Fruit fly (Drosophila melanogaster) whole organism, adult: ENCODE data around the gene Sfp84E.

Source experiments
- CG11617 ChIP-seq: fragments of 200-800 bp; sonication (Bioruptor generic); optimal IDR thresholded peaks from 2 replicates; lab custom pipeline; 2017; ENCODE audit warnings: mild to moderate bottlenecking, missing biosample characterization, missing genetic modification reagents, missing genetic modification characterization
- CG14711 ChIP-seq: fragments of 200-800 bp; sonication (Bioruptor generic); optimal IDR thresholded peaks from 2 replicates; lab custom pipeline; 2018; ENCODE audit warnings: missing biosample characterization, mild to moderate bottlenecking, missing genetic modification characterization, moderate library complexity
- CG5204 ChIP-seq: fragments of 200-800 bp; sonication (Bioruptor generic); optimal IDR thresholded peaks from 2 replicates; lab custom pipeline; 2016; ENCODE audit warnings: missing biosample characterization, missing genetic modification characterization
- CG7045 ChIP-seq: fragments of 200-800 bp; sonication (Bioruptor generic); optimal IDR thresholded peaks from 2 replicates; lab custom pipeline; 2017; ENCODE audit warnings: missing biosample characterization, mild to moderate bottlenecking, missing genetic modification characterization
- CG7101 ChIP-seq: fragments of 200-800 bp; sonication (Bioruptor generic); optimal IDR thresholded peaks from 2 replicates; lab custom pipeline; 2018; ENCODE audit warnings: missing biosample characterization, mild to moderate bottlenecking, missing genetic modification characterization, moderate library complexity
- Clk ChIP-seq: fragments of 200-800 bp; sonication (Bioruptor generic); optimal IDR thresholded peaks from 2 replicates; lab custom pipeline; 2017; ENCODE audit warnings: missing biosample characterization, missing genetic modification characterization
- Crg-1 ChIP-seq: fragments of 200-800 bp; sonication (Bioruptor generic); optimal IDR thresholded peaks from 2 replicates; lab custom pipeline; 2016; ENCODE audit warnings: missing biosample characterization, missing genetic modification characterization
- Mnt ChIP-seq: fragments of 200-800 bp; sonication (Bioruptor generic); optimal IDR thresholded peaks from 2 replicates; lab custom pipeline; 2016; ENCODE audit warnings: missing biosample characterization, mild to moderate bottlenecking, missing genetic modification characterization
- kay ChIP-seq: fragments of 200-800 bp; sonication (Bioruptor generic); peaks from one replicate; lab custom pipeline; 2016; ENCODE audit warnings: missing biosample characterization, missing genetic modification characterization, borderline replicate concordance
- ovo ChIP-seq: fragments of 200-800 bp; sonication (Bioruptor generic); optimal IDR thresholded peaks from 2 replicates; lab custom pipeline; 2016; ENCODE audit warnings: missing biosample characterization, missing genetic modification characterization
- pad ChIP-seq: fragments of 200-800 bp; sonication (Bioruptor generic); optimal IDR thresholded peaks from 3 replicates; lab custom pipeline; 2017; ENCODE audit warnings: missing biosample characterization, missing genetic modification characterization, mild to moderate bottlenecking, moderate library complexity, missing genetic modification reagents
- tj ChIP-seq: fragments of 200-800 bp; sonication (Bioruptor generic); optimal IDR thresholded peaks from 3 replicates; lab custom pipeline; 2017; ENCODE audit warnings: missing biosample characterization, mild to moderate bottlenecking, missing genetic modification characterization, moderate library complexity
- toe ChIP-seq: fragments of 200-800 bp; sonication (Bioruptor generic); optimal IDR thresholded peaks from 2 replicates; lab custom pipeline; 2016; ENCODE audit warnings: missing biosample characterization, missing genetic modification characterization

DNA sequence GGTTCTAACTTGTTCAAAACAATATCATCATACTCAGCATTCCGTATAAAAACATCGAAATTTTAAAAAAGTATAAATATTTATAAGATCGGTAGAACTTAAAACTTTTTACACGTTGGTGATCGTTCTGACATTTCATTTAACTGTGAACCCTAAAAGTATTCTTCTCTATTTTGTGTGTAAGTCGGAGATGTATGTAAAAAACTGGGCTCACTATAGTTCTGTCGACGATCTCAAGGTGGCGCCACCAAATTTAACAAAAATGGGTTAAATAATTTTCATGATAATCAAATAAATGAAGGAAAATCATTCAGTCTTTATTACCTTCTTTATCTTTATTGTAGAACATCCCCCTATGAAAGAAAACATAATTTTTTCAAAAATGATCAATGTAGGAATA is 1.3 kb upstream of the Sfp84E start:
- TF ChIP-seq toe (GFP tag; lab: Kevin White, UChicago) (no peak), pad (GFP tag; lab: Kevin White, UChicago) (no peak), CG14711 (no peak), CG7045 (no peak), kay (GFP tag; lab: Kevin White, UChicago) (no peak), Crg-1 (GFP tag; lab: Kevin White, UChicago) (no peak), CG7101 (tag; lab: Kevin White, UChicago) (no peak), CG5204 (GFP tag; lab: Kevin White, UChicago) (no peak), CG11617 (GFP tag; lab: Kevin White, UChicago) (no peak), tj (GFP tag; lab: Kevin White, UChicago) (no peak), Mnt (GFP tag; lab: Kevin White, UChicago) (no peak), Clk (no peak), ovo (no peak)
